Worm (Caenorhabditis elegans) whole organism, L3 larva: ENCODE results near the gene VY10G11R.1.
"Not testable (repeated sequence)": the region's sequence is repeated elsewhere in the genome, so short reads cannot be mapped to it uniquely, and the experiment has no call there.

Experiments
- R02D3.7 ChIP-seq: fragments of 150-350 bp; optimal IDR thresholded peaks from 2 replicates; lab custom pipeline; 2014; ENCODE audit warnings: missing biosample characterization, missing genetic modification characterization
- aly-2 ChIP-seq: fragments of 150-350 bp; optimal IDR thresholded peaks from 2 replicates; lab custom pipeline; 2014; ENCODE audit warnings: missing biosample characterization, missing genetic modification characterization
- fos-1 ChIP-seq: fragments of 150-350 bp; optimal IDR thresholded peaks from 2 replicates; lab custom pipeline; 2014; ENCODE audit warnings: missing biosample characterization, missing genetic modification characterization
- mml-1 ChIP-seq: fragments of 150-350 bp; sonication (generic microtip); optimal IDR thresholded peaks from 3 replicates; lab custom pipeline; 2014; ENCODE audit warnings: missing biosample characterization, missing genetic modification characterization
- nfya-1 ChIP-seq: sonication (generic microtip); optimal IDR thresholded peaks from 2 replicates; lab custom pipeline; 2017; ENCODE audit warnings: missing genetic modification characterization, mild to moderate bottlenecking, missing compliant biosample characterization, antibody characterized with exemption, moderate library complexity; ENCODE audit not compliant: insufficient read depth
- nhr-12 ChIP-seq: fragments of 150-350 bp; optimal IDR thresholded peaks from 2 replicates; lab custom pipeline; 2014; ENCODE audit warnings: missing biosample characterization, missing genetic modification characterization
- nhr-25 ChIP-seq: sonication (generic microtip); optimal IDR thresholded peaks from 2 replicates; lab custom pipeline; 2017; ENCODE audit warnings: missing biosample characterization, missing genetic modification characterization
- nhr-76 ChIP-seq: fragments of 150-350 bp; sonication (generic microtip); optimal IDR thresholded peaks from 5 replicates; lab custom pipeline; 2014; ENCODE audit warnings: missing biosample characterization, missing genetic modification characterization
- nhr-77 ChIP-seq: fragments of 150-350 bp; optimal IDR thresholded peaks from 2 replicates; lab custom pipeline; 2014; ENCODE audit warnings: missing biosample characterization, missing genetic modification characterization
- unc-62 ChIP-seq: fragments of 150-350 bp; sonication (generic microtip); optimal IDR thresholded peaks from 4 replicates; lab custom pipeline; 2014; ENCODE audit warnings: missing biosample characterization, missing genetic modification reagents, missing genetic modification characterization
- ztf-4 ChIP-seq: fragments of 150-350 bp; optimal IDR thresholded peaks from 2 replicates; lab custom pipeline; 2014; ENCODE audit warnings: missing biosample characterization, missing genetic modification characterization

- not testable (repeated sequence) for TF ChIP-seq aly-2 (tag; lab: Kevin White, UChicago); nhr-77; unc-62 (GFP tag; lab: Kevin White, UChicago); nfya-1 (tag; lab: Kevin White, UChicago); fos-1 (tag; lab: Kevin White, UChicago); mml-1 (tag; lab: Kevin White, UChicago); nhr-76 (tag; lab: Kevin White, UChicago); nhr-25 (tag; lab: Kevin White, UChicago); R02D3.7 (tag; lab: Kevin White, UChicago); nhr-12 (tag; lab: Kevin White, UChicago); ztf-4 (tag; lab: Kevin White, UChicago)
These were observed 36.3 kb upstream of the VY10G11R.1 start, which contains the start of gene Y51H4A.935 for ce11 chrIV:16507132-16507531.
